Fruit fly (Drosophila melanogaster) whole organism, adult: Measurements from ENCODE around the gene CG32320.

Experiments
- CG11617 ChIP-seq: fragments of 200-800 bp; sonication (Bioruptor generic); optimal IDR thresholded peaks from 2 replicates; lab custom pipeline; 2017; ENCODE audit warnings: mild to moderate bottlenecking, missing biosample characterization, missing genetic modification reagents, missing genetic modification characterization
- CG12768 ChIP-seq: fragments of 200-800 bp; sonication (Bioruptor generic); optimal IDR thresholded peaks from 2 replicates; lab custom pipeline; 2017; ENCODE audit warnings: missing biosample characterization, missing genetic modification characterization, mild to moderate bottlenecking, moderate library complexity, missing genetic modification reagents
- CG14711 ChIP-seq: fragments of 200-800 bp; sonication (Bioruptor generic); optimal IDR thresholded peaks from 2 replicates; lab custom pipeline; 2018; ENCODE audit warnings: missing biosample characterization, mild to moderate bottlenecking, missing genetic modification characterization, moderate library complexity
- CG1620 ChIP-seq: fragments of 200-800 bp; sonication (Bioruptor generic); optimal IDR thresholded peaks from 2 replicates; lab custom pipeline; 2016; ENCODE audit warnings: missing biosample characterization, missing genetic modification characterization
- CG33017 ChIP-seq: fragments of 200-800 bp; sonication (Bioruptor generic); optimal IDR thresholded peaks from 2 replicates; lab custom pipeline; 2018; ENCODE audit warnings: missing biosample characterization, mild to moderate bottlenecking, missing genetic modification characterization, moderate library complexity
- CG5204 ChIP-seq: fragments of 200-800 bp; sonication (Bioruptor generic); optimal IDR thresholded peaks from 2 replicates; lab custom pipeline; 2016; ENCODE audit warnings: missing biosample characterization, missing genetic modification characterization
- CG7045 ChIP-seq: fragments of 200-800 bp; sonication (Bioruptor generic); optimal IDR thresholded peaks from 2 replicates; lab custom pipeline; 2017; ENCODE audit warnings: missing biosample characterization, mild to moderate bottlenecking, missing genetic modification characterization
- CG7101 ChIP-seq: fragments of 200-800 bp; sonication (Bioruptor generic); optimal IDR thresholded peaks from 2 replicates; lab custom pipeline; 2018; ENCODE audit warnings: missing biosample characterization, mild to moderate bottlenecking, missing genetic modification characterization, moderate library complexity
- Clk ChIP-seq: fragments of 200-800 bp; sonication (Bioruptor generic); optimal IDR thresholded peaks from 2 replicates; lab custom pipeline; 2017; ENCODE audit warnings: missing biosample characterization, missing genetic modification characterization
- Crg-1 ChIP-seq: fragments of 200-800 bp; sonication (Bioruptor generic); optimal IDR thresholded peaks from 2 replicates; lab custom pipeline; 2016; ENCODE audit warnings: missing biosample characterization, missing genetic modification characterization
- Hr96 ChIP-seq: fragments of 200-800 bp; sonication (Bioruptor generic); optimal IDR thresholded peaks from 2 replicates; lab custom pipeline; 2016; ENCODE audit warnings: missing biosample characterization, missing genetic modification characterization
- Mnt ChIP-seq: fragments of 200-800 bp; sonication (Bioruptor generic); optimal IDR thresholded peaks from 2 replicates; lab custom pipeline; 2016; ENCODE audit warnings: missing biosample characterization, mild to moderate bottlenecking, missing genetic modification characterization
- bab1 ChIP-seq: fragments of 200-800 bp; sonication (Bioruptor generic); optimal IDR thresholded peaks from 3 replicates; lab custom pipeline; 2019; ENCODE audit warnings: missing biosample characterization, mild to moderate bottlenecking, missing genetic modification characterization, moderate library complexity
- cic ChIP-seq: fragments of 200-800 bp; sonication (Bioruptor generic); optimal IDR thresholded peaks from 2 replicates; lab custom pipeline; 2017; ENCODE audit warnings: missing biosample characterization, mild to moderate bottlenecking, missing genetic modification characterization, moderate library complexity
- cnc ChIP-seq, 2 experiments: fragments of >200 bp; optimal IDR thresholded peaks; 2 replicates each; lab custom pipeline; 2017
- kay ChIP-seq: fragments of 200-800 bp; sonication (Bioruptor generic); peaks from one replicate; lab custom pipeline; 2016; ENCODE audit warnings: missing biosample characterization, missing genetic modification characterization, borderline replicate concordance
- ovo ChIP-seq: fragments of 200-800 bp; sonication (Bioruptor generic); optimal IDR thresholded peaks from 2 replicates; lab custom pipeline; 2016; ENCODE audit warnings: missing biosample characterization, missing genetic modification characterization
- pad ChIP-seq: fragments of 200-800 bp; sonication (Bioruptor generic); optimal IDR thresholded peaks from 3 replicates; lab custom pipeline; 2017; ENCODE audit warnings: missing biosample characterization, missing genetic modification characterization, mild to moderate bottlenecking, moderate library complexity, missing genetic modification reagents
- tj ChIP-seq: fragments of 200-800 bp; sonication (Bioruptor generic); optimal IDR thresholded peaks from 3 replicates; lab custom pipeline; 2017; ENCODE audit warnings: missing biosample characterization, mild to moderate bottlenecking, missing genetic modification characterization, moderate library complexity
- toe ChIP-seq: fragments of 200-800 bp; sonication (Bioruptor generic); optimal IDR thresholded peaks from 2 replicates; lab custom pipeline; 2016; ENCODE audit warnings: missing biosample characterization, missing genetic modification characterization

The CG32320 gene

dm6 chr3L:1354214-1354613, 44.2 kb upstream of the CG32320 start:
- TF ChIP-seq ovo (GFP tag; lab: Kevin White, UChicago) (no peak), Hr96 (no peak), cnc (optimal IDR thresholded peaks at IDR 0.05; lab: Kevin White, UChicago) (no peak), CG33017 (tag; lab: Kevin White, UChicago) (no peak)

dm6 chr3L:1358338-1358737, 40.0 kb upstream of the CG32320 start:
- TF ChIP-seq cnc (optimal IDR thresholded peaks at IDR 0.05; lab: Kevin White, UChicago) (no peak), cic (no peak), kay (GFP tag; lab: Kevin White, UChicago) (no peak), Mnt (GFP tag; lab: Kevin White, UChicago) (no peak), Hr96 (no peak), Clk (GFP tag; lab: Kevin White, UChicago) (no peak), bab1 (GFP tag; lab: Kevin White, UChicago) (no peak), CG12768 (GFP tag; lab: Kevin White, UChicago) (no peak), CG1620 (GFP tag; lab: Kevin White, UChicago) (no peak), Crg-1 (no peak), CG14711 (tag; lab: Kevin White, UChicago) (no peak), ovo (GFP tag; lab: Kevin White, UChicago) (no peak), CG7101 (tag; lab: Kevin White, UChicago) (no peak), toe (GFP tag; lab: Kevin White, UChicago) (no peak), CG11617 (GFP tag; lab: Kevin White, UChicago) (no peak), tj (GFP tag; lab: Kevin White, UChicago) (no peak), CG5204 (GFP tag; lab: Kevin White, UChicago) (no peak)

- TF ChIP-seq Clk (GFP tag; lab: Kevin White, UChicago) (no peak), CG14711 (tag; lab: Kevin White, UChicago) (no peak), bab1 (GFP tag; lab: Kevin White, UChicago) (no peak)
Measured at dm6 chr3L:1364368-1364767, 34.0 kb upstream of the CG32320 start.

dm6 chr3L:1366879-1367650, 31.3 kb upstream of the CG32320 start:
- peak; percentile 6 for TF ChIP-seq cic
- no peak for TF ChIP-seq Crg-1

- peak; percentile 63 for TF ChIP-seq pad (GFP tag; lab: Kevin White, UChicago)
- no peak for TF ChIP-seq CG7045 (GFP tag; lab: Kevin White, UChicago)
- no peak for TF ChIP-seq Clk (GFP tag; lab: Kevin White, UChicago)
Measured at dm6 chr3L:1368201-1368617, 30.2 kb upstream of the CG32320 start.

- TF ChIP-seq CG33017 (tag; lab: Kevin White, UChicago) (no peak), bab1 (GFP tag; lab: Kevin White, UChicago) (no peak), pad (GFP tag; lab: Kevin White, UChicago) (no peak), CG11617 (GFP tag; lab: Kevin White, UChicago) (no peak), cnc (optimal IDR thresholded peaks at IDR 0.05; lab: Kevin White, UChicago) (no peak), CG7101 (tag; lab: Kevin White, UChicago) (no peak), CG1620 (GFP tag; lab: Kevin White, UChicago) (no peak), cic (no peak), CG5204 (GFP tag; lab: Kevin White, UChicago) (no peak), CG7045 (GFP tag; lab: Kevin White, UChicago) (no peak), toe (GFP tag; lab: Kevin White, UChicago) (no peak), Crg-1 (no peak)
Measured at dm6 chr3L:1370099-1370678, 28.2 kb upstream of the CG32320 start, which contains the start of gene ru. ru (plus strand) TSS chr3L:1370628.

- TF ChIP-seq ovo (GFP tag; lab: Kevin White, UChicago) (no peak), CG1620 (GFP tag; lab: Kevin White, UChicago) (no peak), tj (GFP tag; lab: Kevin White, UChicago) (no peak), Clk (GFP tag; lab: Kevin White, UChicago) (no peak), CG12768 (GFP tag; lab: Kevin White, UChicago) (no peak), bab1 (GFP tag; lab: Kevin White, UChicago) (no peak), CG14711 (tag; lab: Kevin White, UChicago) (no peak), Crg-1 (no peak), Mnt (GFP tag; lab: Kevin White, UChicago) (no peak), CG5204 (GFP tag; lab: Kevin White, UChicago) (no peak), pad (GFP tag; lab: Kevin White, UChicago) (no peak), toe (GFP tag; lab: Kevin White, UChicago) (no peak), CG33017 (tag; lab: Kevin White, UChicago) (no peak), kay (GFP tag; lab: Kevin White, UChicago) (no peak), CG11617 (GFP tag; lab: Kevin White, UChicago) (no peak)
Measured at dm6 chr3L:1370939-1371338, 27.4 kb upstream of the CG32320 start.
